Worm (Caenorhabditis elegans) whole organism, L1 larva: ENCODE results near the gene H10D18.1.
A peak's percentile ranks its signal among the peaks of the same experiment; 100 is the strongest.

Experiments
- C16A3.4 ChIP-seq: fragments of 150-350 bp; optimal IDR thresholded peaks from 2 replicates; lab custom pipeline; 2014; ENCODE audit warnings: missing biosample characterization, missing genetic modification characterization
- aha-1 ChIP-seq: fragments of 150-350 bp; optimal IDR thresholded peaks from 2 replicates; lab custom pipeline; 2014; ENCODE audit warnings: missing biosample characterization, missing genetic modification characterization
- alr-1 ChIP-seq: fragments of 200-800 bp; sonication (Bioruptor generic); optimal IDR thresholded peaks from 2 replicates; lab custom pipeline; 2018; ENCODE audit warnings: borderline replicate concordance, mild to moderate bottlenecking, missing genetic modification characterization, missing compliant biosample characterization
- ama-1 ChIP-seq: fragments of 150-350 bp; optimal IDR thresholded peaks from 2 replicates; lab custom pipeline; 2014
- blmp-1 ChIP-seq: fragments of 150-350 bp; optimal IDR thresholded peaks from 2 replicates; lab custom pipeline; 2014; ENCODE audit warnings: missing biosample characterization, missing genetic modification characterization
- ceh-63 ChIP-seq: fragments of 200-800 bp; sonication (Bioruptor generic); optimal IDR thresholded peaks from 2 replicates; lab custom pipeline; 2018; ENCODE audit warnings: mild to moderate bottlenecking, missing genetic modification characterization, missing compliant biosample characterization
- ceh-8 ChIP-seq: fragments of 200-800 bp; sonication (Bioruptor generic); optimal IDR thresholded peaks from 2 replicates; lab custom pipeline; 2018; ENCODE audit warnings: mild to moderate bottlenecking, missing genetic modification characterization, moderate library complexity, missing compliant biosample characterization
- ceh-88 ChIP-seq: fragments of 200-800 bp; sonication (Bioruptor generic); IDR thresholded peaks from 2 replicates; pipeline ENCODE4 v1.3.6; 2022; ENCODE audit warnings: missing genetic modification characterization, missing compliant biosample characterization
- ces-1 ChIP-seq: fragments of 150-350 bp; optimal IDR thresholded peaks from 2 replicates; lab custom pipeline; 2014; ENCODE audit warnings: missing biosample characterization, missing genetic modification reagents, missing genetic modification characterization
- efl-1 ChIP-seq, 4 experiments: fragments of 150-350 bp; optimal IDR thresholded peaks in 3 of 4; peaks in 1 of 4; 1 replicate in 1 of 4; 2 replicates in 3 of 4; lab custom pipeline; 2014; ENCODE audit warnings: missing biosample characterization in 2 of 4, missing genetic modification characterization in 2 of 4, missing genetic modification reagents in 2 of 4
- efl-3 ChIP-seq: fragments of 200-800 bp; sonication (Bioruptor generic); optimal IDR thresholded peaks from 2 replicates; lab custom pipeline; 2018; ENCODE audit warnings: mild to moderate bottlenecking, missing genetic modification characterization, missing compliant biosample characterization
- egl-13 ChIP-seq: sonication (generic microtip); optimal IDR thresholded peaks from 2 replicates; lab custom pipeline; 2016; ENCODE audit warnings: missing genotype, missing genetic modification reagents, missing genetic modification characterization, missing compliant biosample characterization
- elt-2 ChIP-seq: sonication (generic microtip); optimal IDR thresholded peaks from 2 replicates; lab custom pipeline; 2016; ENCODE audit warnings: missing genetic modification characterization, mild to moderate bottlenecking, inconsistent platforms, missing compliant biosample characterization, missing genetic modification reagents
- elt-3 ChIP-seq, 6 experiments: fragments of 150-350 bp in 1 of 6; sonication (generic microtip); optimal IDR thresholded peaks; 2 replicates each; lab custom pipeline; 2017 to 2018; ENCODE audit warnings: missing biosample characterization in 6 of 6, missing genetic modification characterization in 6 of 6, inconsistent platforms in 1 of 6
- fkh-4 ChIP-seq: sonication (generic microtip); optimal IDR thresholded peaks from 2 replicates; lab custom pipeline; 2016; ENCODE audit warnings: missing compliant biosample characterization, missing genetic modification characterization, borderline replicate concordance
- grh-1 ChIP-seq: fragments of 200-800 bp; sonication (Bioruptor generic); IDR thresholded peaks from 2 replicates; pipeline ENCODE4 v1.3.6; 2022; ENCODE audit warnings: missing genetic modification reagents, missing genetic modification characterization, missing compliant biosample characterization
- hlh-4 ChIP-seq: sonication (generic microtip); optimal IDR thresholded peaks from 2 replicates; lab custom pipeline; 2016; ENCODE audit warnings: mild to moderate bottlenecking, missing genetic modification characterization, missing compliant biosample characterization
- hpl-2 ChIP-seq: fragments of 150-350 bp; optimal IDR thresholded peaks from 2 replicates; lab custom pipeline; 2014; ENCODE audit warnings: missing biosample characterization, missing genetic modification reagents, missing genetic modification characterization
- isw-1 ChIP-seq: fragments of 200-800 bp; sonication (Bioruptor generic); IDR thresholded peaks from 2 replicates; pipeline ENCODE4 v1.3.6; 2022; ENCODE audit warnings: missing genetic modification characterization, missing compliant biosample characterization
- jun-1 ChIP-seq: fragments of 150-350 bp; optimal IDR thresholded peaks from 2 replicates; lab custom pipeline; 2014; ENCODE audit warnings: missing biosample characterization, missing genetic modification reagents, missing genetic modification characterization
- lin-13 ChIP-seq: fragments of 150-350 bp; optimal IDR thresholded peaks from 2 replicates; lab custom pipeline; 2014; ENCODE audit warnings: missing biosample characterization, missing genetic modification reagents, missing genetic modification characterization
- lin-14 ChIP-seq: fragments of 200-800 bp; sonication (Bioruptor generic); optimal IDR thresholded peaks from 2 replicates; lab custom pipeline; 2018; ENCODE audit warnings: mild to moderate bottlenecking, missing genetic modification characterization, moderate library complexity, missing compliant biosample characterization
- lin-35 ChIP-seq, 2 experiments: fragments of 150-350 bp; optimal IDR thresholded peaks; 2 replicates each; lab custom pipeline; 2014; ENCODE audit warnings: missing biosample characterization in 2 of 2, missing genetic modification characterization in 2 of 2, missing genetic modification reagents in 2 of 2
- lsy-2 ChIP-seq, 2 experiments: fragments of 150-350 bp; optimal IDR thresholded peaks; 2 replicates each; lab custom pipeline; 2014; ENCODE audit warnings: missing biosample characterization in 2 of 2, missing genetic modification characterization in 2 of 2
- mdl-1 ChIP-seq, 2 experiments: fragments of 150-350 bp; optimal IDR thresholded peaks; 2 replicates each; lab custom pipeline; 2014 to 2017; ENCODE audit warnings: missing biosample characterization in 2 of 2, missing genetic modification characterization in 2 of 2, inconsistent platforms in 1 of 2
- mef-2 ChIP-seq: fragments of 150-350 bp; optimal IDR thresholded peaks from 2 replicates; lab custom pipeline; 2014; ENCODE audit warnings: missing biosample characterization, missing genetic modification characterization
- mep-1 ChIP-seq: fragments of 150-350 bp; optimal IDR thresholded peaks from 2 replicates; lab custom pipeline; 2014; ENCODE audit warnings: missing biosample characterization, missing genetic modification characterization
- nhr-11 ChIP-seq: fragments of 150-350 bp; optimal IDR thresholded peaks from 2 replicates; lab custom pipeline; 2014; ENCODE audit warnings: missing biosample characterization, missing genetic modification characterization
- nhr-12 ChIP-seq: sonication (generic microtip); optimal IDR thresholded peaks from 2 replicates; lab custom pipeline; 2017; ENCODE audit warnings: missing biosample characterization, missing genetic modification characterization
- nhr-20 ChIP-seq: sonication (generic microtip); optimal IDR thresholded peaks from 2 replicates; lab custom pipeline; 2016; ENCODE audit warnings: mild to moderate bottlenecking, missing genetic modification characterization, missing compliant biosample characterization
- nhr-47 ChIP-seq: sonication (generic microtip); optimal IDR thresholded peaks from 2 replicates; lab custom pipeline; 2016; ENCODE audit warnings: mild to moderate bottlenecking, missing genetic modification characterization, moderate library complexity, missing compliant biosample characterization
- nhr-77 ChIP-seq: fragments of 150-350 bp; optimal IDR thresholded peaks from 2 replicates; lab custom pipeline; 2014; ENCODE audit warnings: missing biosample characterization, missing genetic modification characterization
- nhr-85 ChIP-seq: sonication (generic microtip); peaks from one replicate; lab custom pipeline; 2016; ENCODE audit warnings: missing genetic modification characterization, inconsistent platforms, missing compliant biosample characterization
- pag-3 ChIP-seq: sonication (generic microtip); optimal IDR thresholded peaks from 2 replicates; lab custom pipeline; 2017; ENCODE audit warnings: missing genetic modification characterization, mild to moderate bottlenecking, missing compliant biosample characterization, antibody characterized with exemption, borderline replicate concordance; ENCODE audit not compliant: insufficient read depth
- pax-3 ChIP-seq: fragments of 200-800 bp; sonication (Bioruptor generic); optimal IDR thresholded peaks from 2 replicates; lab custom pipeline; 2018; ENCODE audit warnings: mild to moderate bottlenecking, missing genetic modification characterization, moderate library complexity, missing compliant biosample characterization
- rnt-1 ChIP-seq: sonication (generic microtip); optimal IDR thresholded peaks from 2 replicates; lab custom pipeline; 2016; ENCODE audit warnings: mild to moderate bottlenecking, missing genetic modification characterization, moderate library complexity, missing compliant biosample characterization
- snu-23 ChIP-seq: sonication (generic microtip); optimal IDR thresholded peaks from 2 replicates; lab custom pipeline; 2016; ENCODE audit warnings: missing genetic modification characterization, missing compliant biosample characterization
- sptf-1 ChIP-seq: fragments of 150-350 bp; optimal IDR thresholded peaks from 2 replicates; lab custom pipeline; 2014; ENCODE audit warnings: missing biosample characterization, missing genetic modification characterization
- sup-37 ChIP-seq: fragments of 200-800 bp; sonication (Bioruptor generic); optimal IDR thresholded peaks from 2 replicates; lab custom pipeline; 2018; ENCODE audit warnings: mild to moderate bottlenecking, missing genetic modification characterization, missing compliant biosample characterization
- tbx-2 ChIP-seq: sonication (generic microtip); optimal IDR thresholded peaks from 2 replicates; lab custom pipeline; 2016; ENCODE audit warnings: missing genetic modification characterization, missing compliant biosample characterization
- tlp-1 ChIP-seq: fragments of 150-350 bp; optimal IDR thresholded peaks from 2 replicates; lab custom pipeline; 2014; ENCODE audit warnings: missing biosample characterization, missing genetic modification characterization
- unc-130 ChIP-seq: fragments of 150-350 bp; optimal IDR thresholded peaks from 2 replicates; lab custom pipeline; 2017; ENCODE audit warnings: missing biosample characterization, missing genetic modification characterization, inconsistent platforms
- unc-98 ChIP-seq: fragments of 200-800 bp; sonication (Bioruptor generic); IDR thresholded peaks from 2 replicates; pipeline ENCODE4 v1.3.6; 2022; ENCODE audit warnings: missing genetic modification characterization, missing compliant biosample characterization
- vab-15 ChIP-seq: sonication (generic microtip); optimal IDR thresholded peaks from 2 replicates; lab custom pipeline; 2017; ENCODE audit warnings: missing genotype, mild to moderate bottlenecking, missing genetic modification characterization, missing compliant biosample characterization

H10D18.1 gene

DNA sequence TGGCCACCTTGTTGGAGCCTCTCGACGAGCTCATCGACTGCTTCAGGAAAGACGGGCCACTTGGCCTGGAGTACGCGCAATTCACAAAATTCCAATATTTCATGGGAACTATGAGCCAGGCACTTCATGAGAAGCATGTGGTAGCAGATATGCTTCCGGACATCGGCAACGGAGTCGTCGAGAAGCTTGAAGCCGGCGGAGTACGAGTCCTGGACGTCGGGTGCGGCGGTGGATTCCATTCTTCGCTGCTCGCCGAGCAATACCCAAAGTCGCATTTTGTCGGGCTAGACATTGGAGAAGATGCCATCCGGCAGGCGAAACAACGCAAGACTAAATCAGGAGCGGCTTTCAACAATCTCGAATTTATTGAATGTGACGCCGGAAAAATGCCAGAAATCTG lies 41.4 kb upstream of the H10D18.1 start:
- TF ChIP-seq vab-15 (tag; lab: Kevin White, UChicago) (no peak), hpl-2 (GFP tag; lab: Kevin White, UChicago) (no peak), ceh-63 (GFP tag; lab: Kevin White, UChicago) (no peak), mep-1 (tag; lab: Kevin White, UChicago) (no peak), tlp-1 (tag; lab: Kevin White, UChicago) (no peak)

DNA sequence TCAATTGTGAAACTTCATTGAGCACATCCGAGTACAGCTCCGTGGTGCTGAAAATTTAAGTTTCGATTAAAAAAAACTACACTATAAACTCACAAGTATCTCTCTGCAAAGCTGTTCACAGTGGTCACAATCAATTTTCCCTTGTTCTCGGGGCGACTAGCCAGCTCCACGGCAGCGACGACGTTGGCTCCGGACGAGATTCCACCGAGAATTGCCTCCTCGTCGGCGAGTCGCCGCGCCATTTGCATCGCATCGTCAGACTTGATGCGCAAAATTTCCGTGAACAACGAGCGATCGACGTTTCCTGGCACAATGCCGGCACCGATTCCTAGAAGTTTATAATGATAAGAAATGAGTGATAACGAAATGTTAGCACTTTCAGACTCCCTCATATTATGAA lies 40.4 kb upstream of the H10D18.1 start:
- TF ChIP-seq elt-2 (tag; lab: Kevin White, UChicago): peak; percentile 14
- TF ChIP-seq aha-1: no peak
- no peak for TF ChIP-seq unc-98 (GFP tag; lab: Robert Waterston, UW)
- TF ChIP-seq nhr-11: no peak
- TF ChIP-seq, all 84 proteins: peak for 1

DNA sequence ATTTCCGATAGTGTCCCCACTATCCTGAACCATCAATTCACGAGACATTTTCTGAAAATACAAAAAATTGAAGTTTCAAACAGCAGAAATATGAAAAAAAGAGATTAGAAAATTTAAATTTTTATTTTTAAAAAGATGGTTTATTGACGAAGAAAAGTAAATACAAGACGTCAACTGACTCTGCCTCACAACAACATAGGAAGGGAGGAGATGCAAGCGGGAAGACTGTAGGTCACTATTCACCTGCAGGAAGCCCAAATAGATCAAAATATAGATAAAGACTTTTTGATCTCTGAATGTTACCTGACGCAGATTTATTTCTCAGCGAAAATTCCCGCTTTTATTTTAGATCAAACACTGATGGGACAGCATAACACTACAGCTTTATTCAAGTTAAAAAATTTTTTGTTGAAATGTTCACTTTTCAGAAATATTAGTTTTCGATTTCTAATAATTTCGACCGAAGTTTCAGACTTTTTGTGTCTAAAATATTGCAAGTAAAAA lies 38.9 kb upstream of the H10D18.1 start, which contains the start of gene cysl-3:
cysl-3 (minus strand) TSS at position 51 of the 504 bp plus-strand sequence.
- no peak for TF ChIP-seq elt-2 (tag; lab: Kevin White, UChicago)
- TF ChIP-seq hlh-4: no peak
- TF ChIP-seq pax-3 (tag; lab: Kevin White, UChicago): no peak
- TF ChIP-seq mep-1 (tag; lab: Kevin White, UChicago): no peak
- no peak for TF ChIP-seq isw-1 (GFP tag; lab: Robert Waterston, UW)
- TF ChIP-seq mef-2 (tag; lab: Kevin White, UChicago): no peak
- no peak for TF ChIP-seq elt-3 (tag; optimal IDR thresholded peaks at IDR 0.05; lab: Kevin White, UChicago)
- TF ChIP-seq grh-1 (GFP tag; lab: Robert Waterston, UW): no peak
- no peak for TF ChIP-seq unc-130 (tag; lab: Kevin White, UChicago)

DNA sequence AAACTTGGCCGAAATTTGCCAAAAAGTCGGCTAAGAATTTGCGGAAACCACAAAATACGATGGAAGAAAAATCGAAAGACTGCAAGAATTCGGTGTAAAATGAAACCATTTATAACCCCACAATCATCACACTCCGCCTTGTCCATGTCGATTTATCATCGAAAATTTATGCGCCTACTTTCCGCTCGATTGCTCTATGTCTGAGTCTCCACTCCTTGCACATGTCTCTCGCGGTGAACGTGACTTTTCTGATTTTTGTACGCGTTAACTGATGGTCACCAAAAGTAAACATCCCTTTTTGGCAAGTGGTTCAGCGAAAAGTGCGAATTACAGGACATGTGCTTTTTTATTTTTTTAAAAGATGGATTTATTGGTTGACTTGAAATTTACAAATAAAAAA lies 38.1 kb upstream of the H10D18.1 start:
- TF ChIP-seq efl-3 (GFP tag; lab: Kevin White, UChicago) (no peak), nhr-11 (no peak), grh-1 (GFP tag; lab: Robert Waterston, UW) (no peak), unc-98 (GFP tag; lab: Robert Waterston, UW) (no peak), snu-23 (GFP tag; lab: Kevin White, UChicago) (peak; percentile 32), nhr-77 (tag; lab: Kevin White, UChicago) (no peak), ces-1 (no peak), aha-1 (no peak), blmp-1 (tag; lab: Kevin White, UChicago) (peak; percentile 43), efl-1 (optimal IDR thresholded peaks at IDR 0.05; lab: Kevin White, UChicago) (no peak), efl-1 (GFP tag; optimal IDR thresholded peaks at IDR 0.05 in 1 of 2; lab: Kevin White, UChicago) (peak in 1 of 2 experiments; percentile 87), elt-3 (tag; optimal IDR thresholded peaks at IDR 0.05; lab: Kevin White, UChicago) (peak in 1 of 6 experiments; percentile 12), lin-35 (GFP tag; optimal IDR thresholded peaks at IDR 0.05; lab: Kevin White, UChicago) (peak in 1 of 2 experiments; percentile 37), nhr-20 (tag; lab: Kevin White, UChicago) (peak; percentile 33), ama-1 (lab: Kevin White, UChicago) (no peak), nhr-12 (tag; lab: Kevin White, UChicago) (no peak), ceh-8 (GFP tag; lab: Kevin White, UChicago) (no peak), lsy-2 (tag; optimal IDR thresholded peaks at IDR 0.05; lab: Kevin White, UChicago) (no peak), alr-1 (tag; lab: Kevin White, UChicago) (no peak), mdl-1 (tag; optimal IDR thresholded peaks at IDR 0.05; lab: Kevin White, UChicago) (peak in 1 of 2 experiments; percentile 28), C16A3.4 (tag; lab: Kevin White, UChicago) (no peak), lin-13 (no peak), nhr-85 (tag; lab: Kevin White, UChicago) (peak; percentile 69), isw-1 (GFP tag; lab: Robert Waterston, UW) (no peak), rnt-1 (no peak), lin-14 (GFP tag; lab: Kevin White, UChicago) (peak; percentile 51), pag-3 (tag; lab: Kevin White, UChicago) (no peak), elt-2 (tag; lab: Kevin White, UChicago) (peak; percentile 61), nhr-47 (tag; lab: Kevin White, UChicago) (no peak), sup-37 (GFP tag; lab: Kevin White, UChicago) (no peak), tbx-2 (tag; lab: Kevin White, UChicago) (no peak), ceh-88 (no peak), tlp-1 (tag; lab: Kevin White, UChicago) (no peak), fkh-4 (tag; lab: Kevin White, UChicago) (no peak), mep-1 (tag; lab: Kevin White, UChicago) (no peak), jun-1 (tag; lab: Kevin White, UChicago) (no peak), ceh-63 (GFP tag; lab: Kevin White, UChicago) (no peak), egl-13 (tag; lab: Kevin White, UChicago) (no peak), sptf-1 (tag; lab: Kevin White, UChicago) (no peak)
